Fruit fly (Drosophila melanogaster): ENCODE measurements around the gene Trpml.

- TF ChIP-seq insv (GFP tag; optimal IDR thresholded peaks at IDR 0.05): no peak
- TF ChIP-seq sna (GFP tag; IDR thresholded peaks at IDR 0.05; ENCODE audit: partially characterized antibody): no peak
- TF ChIP-seq CG7745 (tag; optimal IDR thresholded peaks at IDR 0.05): no peak
- no peak for TF ChIP-seq CG1602 (GFP tag; optimal IDR thresholded peaks at IDR 0.05)
- TF ChIP-seq CG17612 (GFP tag; IDR thresholded peaks at IDR 0.05): no peak
- TF ChIP-seq Dbx (GFP tag; IDR thresholded peaks at IDR 0.05): no peak
- no peak for TF ChIP-seq Fer1 (GFP tag; optimal IDR thresholded peaks at IDR 0.05)
- TF ChIP-seq NC2α (GFP tag; optimal IDR thresholded peaks at IDR 0.05): no peak
- TF ChIP-seq wor (GFP tag; IDR thresholded peaks at IDR 0.05): no peak
- TF ChIP-seq Med (GFP tag): no peak
- TF ChIP-seq Hr78 (GFP tag; optimal IDR thresholded peaks at IDR 0.05): no peak
- TF ChIP-seq CG42726 (GFP tag; IDR thresholded peaks at IDR 0.05; ENCODE audit: partially characterized antibody): no peak
- no peak for TF ChIP-seq eyg (GFP tag; optimal IDR thresholded peaks at IDR 0.05)
- TF ChIP-seq kay (GFP tag; optimal IDR thresholded peaks at IDR 0.05): no peak
These were observed 17.0 kb downstream of the Trpml start for dm6 chr3L:19701106-19701505.

Measured in whole organism, embryonic.